Fruit fly (Drosophila melanogaster) whole organism, larva: Measurements from ENCODE around the gene CG3184.

ENCODE experiments used
- noc ChIP-seq: fragments of 200-800 bp; sonication (Bioruptor generic); optimal IDR thresholded peaks from 3 replicates; lab custom pipeline; 2019; ENCODE audit warnings: missing biosample characterization, mild to moderate bottlenecking, missing genetic modification characterization, moderate library complexity

CG3184 gene

DNA sequence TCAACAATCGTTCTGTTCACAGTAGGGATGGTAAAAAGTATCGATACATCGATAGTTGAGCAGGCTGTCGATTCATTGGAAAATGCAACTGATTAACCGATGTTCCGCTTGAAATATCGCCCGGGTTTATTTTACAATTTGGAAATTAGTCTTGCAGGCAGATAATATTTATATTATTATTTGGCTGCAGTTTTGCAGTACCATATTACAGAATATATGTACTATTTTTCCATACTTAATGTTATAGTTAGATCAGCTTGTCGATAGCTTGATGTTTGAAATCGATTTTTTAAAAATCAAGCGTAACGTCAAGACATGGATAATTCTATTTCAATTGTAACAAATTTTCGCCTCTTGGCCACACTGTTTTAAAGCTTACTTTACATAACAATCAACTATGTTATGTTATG, 6.4 kb upstream of the CG3184 start, which contains the start of gene CG14442:
TSS of gene CG14442 (minus strand) at position 29 of the 410 bp plus-strand sequence.
- TF ChIP-seq noc (tag; lab: Kevin White, UChicago): peak; percentile 50

DNA sequence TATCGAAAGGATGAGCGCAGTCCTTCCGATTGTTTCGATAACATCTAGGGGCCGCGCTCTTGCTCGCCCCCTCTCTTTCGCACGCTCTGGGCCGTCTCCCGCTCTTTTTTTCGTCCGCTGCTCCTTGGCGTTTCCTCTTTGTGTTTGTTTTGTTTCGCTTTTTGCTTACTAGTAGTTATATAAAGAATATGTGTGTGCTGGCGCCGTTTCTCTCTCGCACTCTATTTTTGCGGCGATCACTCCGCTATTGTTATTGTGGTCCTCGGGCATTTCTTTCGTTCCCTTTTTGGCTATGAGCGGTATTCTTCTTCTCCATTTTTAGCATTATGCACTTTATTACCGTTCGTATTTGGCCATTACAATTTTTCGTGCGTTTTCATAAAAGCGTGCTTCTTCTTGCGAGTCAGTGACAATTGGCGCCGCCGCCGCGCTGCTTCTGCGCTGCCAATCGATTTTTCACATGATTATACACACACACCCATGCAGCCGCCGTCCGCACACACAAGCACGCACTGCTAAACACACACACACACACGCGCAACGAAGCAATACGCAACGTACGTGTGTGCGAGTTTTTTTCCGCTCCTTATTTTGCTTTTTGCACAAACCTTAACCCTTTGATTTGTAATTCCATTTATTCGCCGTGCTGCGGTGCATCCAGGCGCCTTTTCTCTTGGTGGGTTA, 5.7 kb upstream of the CG3184 start:
- peak; percentile 24 for TF ChIP-seq noc (tag; lab: Kevin White, UChicago)

DNA sequence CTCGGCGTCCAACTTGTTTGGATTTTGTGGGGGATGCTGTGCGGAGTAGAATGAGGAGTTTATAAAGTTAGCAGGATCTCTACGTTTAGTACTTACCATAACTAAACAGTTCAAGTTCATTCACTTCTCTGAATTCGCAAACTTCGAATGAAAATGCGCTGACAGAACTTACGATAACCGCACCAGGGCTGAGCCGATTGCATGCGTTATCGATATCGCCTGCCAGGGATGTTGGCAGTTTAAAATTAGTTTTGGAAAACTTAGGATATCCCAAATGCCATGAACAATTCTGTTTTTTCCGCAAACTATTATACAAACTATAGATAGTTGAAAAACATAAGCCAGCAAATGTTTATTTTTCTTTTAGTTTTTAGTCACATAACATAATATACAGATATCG, 1.3 kb downstream of the CG3184 start, which contains the start of gene CG44303:
TSS of gene CG44303 (minus strand) at position 154 of the 400 bp plus-strand sequence.
- no peak for TF ChIP-seq noc (tag; lab: Kevin White, UChicago)

DNA sequence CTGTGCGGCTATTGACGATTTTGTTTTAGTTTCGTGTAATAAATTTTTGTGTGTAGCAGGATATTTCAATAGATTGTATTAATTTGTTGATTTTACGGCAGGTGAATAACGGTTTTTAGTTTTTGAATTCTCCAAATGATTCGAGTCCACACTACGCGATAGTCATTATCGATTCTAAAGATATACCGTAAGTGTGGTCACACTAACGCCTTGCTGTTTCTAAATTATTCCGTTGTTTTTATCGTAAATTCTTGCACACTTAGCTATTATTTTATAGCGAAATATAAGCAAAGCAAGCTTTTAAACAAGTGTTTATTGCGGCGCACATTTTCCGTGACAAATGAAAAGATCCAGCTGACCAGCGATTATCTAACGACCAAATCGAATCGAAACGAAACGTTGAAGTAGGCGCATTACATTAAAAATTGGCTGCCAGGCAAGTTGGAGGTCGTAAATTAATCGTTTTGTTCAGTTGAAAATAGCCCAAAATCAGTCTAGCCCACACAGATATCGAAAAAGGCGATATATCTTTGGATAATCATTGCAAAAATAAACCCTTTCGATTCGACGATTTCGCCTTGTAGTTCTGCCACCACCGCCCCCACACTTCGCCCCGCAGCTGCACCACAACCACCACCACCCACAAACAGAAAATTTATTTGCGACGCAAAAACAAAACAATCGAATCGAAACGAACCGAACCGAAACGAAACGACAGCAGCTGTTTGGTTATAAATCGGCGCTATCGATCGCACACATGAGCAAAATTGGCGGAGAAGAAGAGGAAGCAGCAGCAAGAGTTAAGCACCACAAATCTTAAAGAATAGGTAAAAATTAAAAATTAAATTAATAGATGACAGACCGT, 4.7 kb downstream of the CG3184 start, which contains the start of gene Pink1:
TSS of gene Pink1 (plus strand) at position 164 of the 865 bp plus-strand sequence.
- TF ChIP-seq noc (tag; lab: Kevin White, UChicago): no peak

DNA sequence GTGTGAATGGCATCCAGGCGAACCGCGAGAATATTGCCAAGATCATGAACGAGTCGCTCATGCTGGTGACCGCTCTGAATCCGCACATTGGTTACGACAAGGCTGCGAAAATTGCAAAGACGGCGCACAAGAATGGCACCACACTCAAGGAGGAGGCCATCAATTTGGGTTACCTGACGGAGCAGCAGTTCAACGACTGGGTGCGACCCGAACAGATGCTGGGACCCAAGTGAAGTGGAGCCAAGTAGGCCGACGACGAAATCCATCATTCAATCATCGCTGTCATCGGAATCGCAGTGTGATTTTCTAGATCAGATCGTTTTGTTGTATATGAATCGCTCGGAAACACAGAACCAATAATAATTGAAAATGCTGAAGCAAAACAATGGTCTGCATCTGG, 7.1 kb downstream of the CG3184 start, which contains the start of gene Fum2:
TSS of gene Fum2 (plus strand) at position 301 of the 400 bp plus-strand sequence.
- TF ChIP-seq noc (tag; lab: Kevin White, UChicago): no peak

DNA sequence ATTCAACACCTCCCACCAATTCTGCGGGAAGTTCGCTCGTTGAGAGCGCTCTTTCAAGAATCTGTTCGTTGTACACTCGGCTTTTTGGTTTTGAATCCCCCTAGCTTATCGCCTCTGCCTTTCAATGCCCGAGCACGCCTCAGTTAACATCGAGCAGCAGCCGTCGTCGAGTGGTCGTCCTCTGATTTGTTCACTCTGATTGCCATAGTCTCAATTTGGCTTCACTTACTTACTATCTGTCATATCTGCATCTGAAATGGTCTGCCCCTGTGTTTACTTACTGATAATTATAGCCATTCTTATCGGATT, 9.1 kb downstream of the CG3184 start:
- peak; percentile 49 for TF ChIP-seq noc (tag; lab: Kevin White, UChicago)

DNA sequence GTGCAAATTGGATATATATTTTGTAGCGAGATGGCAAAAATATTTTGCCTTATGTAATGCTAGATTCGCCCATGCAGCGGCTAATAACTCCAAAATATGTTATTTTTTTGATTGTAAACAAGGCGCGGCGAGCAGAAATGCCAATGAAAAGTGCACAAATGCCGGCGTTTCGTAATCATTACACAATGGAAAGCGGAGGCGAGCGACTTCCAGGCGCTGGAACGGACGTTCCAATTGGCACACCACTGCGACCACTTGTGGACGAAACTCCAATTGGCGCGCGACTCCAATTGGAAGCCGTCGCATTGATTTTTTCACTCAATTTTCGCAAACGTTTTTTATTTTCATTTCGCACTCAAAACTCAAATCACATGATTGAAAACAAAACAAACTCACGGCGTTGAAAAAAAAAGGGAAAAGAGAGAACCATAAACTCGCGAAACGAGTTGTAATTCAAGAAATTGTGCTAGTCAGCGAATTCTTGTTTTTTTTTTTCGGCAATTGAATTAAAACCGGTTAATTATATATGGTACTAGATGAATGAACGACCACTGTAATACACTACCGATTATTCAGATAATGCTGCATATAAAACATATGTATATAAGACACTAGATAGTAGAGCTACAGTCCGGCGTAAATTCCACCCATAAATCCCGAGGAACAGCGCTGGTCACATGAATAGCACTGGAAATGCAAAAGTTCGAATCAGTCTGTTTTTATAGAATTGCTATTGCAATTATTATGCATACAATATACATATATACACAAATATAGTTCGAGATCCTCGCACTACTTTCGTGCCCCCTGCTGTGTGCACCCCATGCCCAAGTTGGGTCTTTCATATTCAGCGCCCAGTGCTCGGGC, 9.7 kb downstream of the CG3184 start, which contains the start of gene ND-ASHI:
TSS of gene ND-ASHI (minus strand) at position 484 of the 867 bp plus-strand sequence.
- peak; percentile 94 for TF ChIP-seq noc (tag; lab: Kevin White, UChicago)

DNA sequence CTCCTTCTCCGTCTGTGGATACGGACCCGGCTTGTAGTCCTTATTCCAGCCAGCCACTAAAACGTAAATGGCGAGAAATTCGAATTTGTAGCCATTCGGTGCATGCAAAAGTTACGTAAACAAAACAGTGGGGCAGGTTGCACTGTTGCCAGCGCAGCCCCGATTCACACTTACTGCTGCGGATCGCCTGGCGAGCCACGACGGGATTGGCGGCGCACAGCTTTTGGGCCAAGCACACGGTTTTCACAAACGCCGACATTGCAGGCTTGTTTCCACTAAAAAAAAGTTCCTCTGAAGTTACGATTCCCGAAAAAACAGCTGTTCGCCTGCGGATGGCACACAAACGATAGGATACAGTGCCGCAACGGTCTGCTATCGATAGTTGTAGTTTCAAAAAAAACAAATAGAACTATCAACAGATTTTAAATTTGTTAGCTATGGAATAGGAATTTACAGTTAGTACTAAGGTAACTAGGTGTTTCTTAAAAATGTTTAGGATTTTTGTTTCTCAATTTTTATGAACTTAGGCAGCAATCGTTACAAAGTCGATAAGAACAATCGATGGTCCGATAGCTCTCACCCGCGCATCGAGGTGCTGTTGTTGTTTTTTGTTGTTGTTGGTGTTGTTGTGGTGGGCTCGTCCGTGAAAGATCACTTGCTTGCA, 10.6 kb downstream of the CG3184 start, which contains the start of gene Fum1:
TSS of gene Fum1 (plus strand) at position 599 of the 664 bp plus-strand sequence.
- no peak for TF ChIP-seq noc (tag; lab: Kevin White, UChicago)

DNA sequence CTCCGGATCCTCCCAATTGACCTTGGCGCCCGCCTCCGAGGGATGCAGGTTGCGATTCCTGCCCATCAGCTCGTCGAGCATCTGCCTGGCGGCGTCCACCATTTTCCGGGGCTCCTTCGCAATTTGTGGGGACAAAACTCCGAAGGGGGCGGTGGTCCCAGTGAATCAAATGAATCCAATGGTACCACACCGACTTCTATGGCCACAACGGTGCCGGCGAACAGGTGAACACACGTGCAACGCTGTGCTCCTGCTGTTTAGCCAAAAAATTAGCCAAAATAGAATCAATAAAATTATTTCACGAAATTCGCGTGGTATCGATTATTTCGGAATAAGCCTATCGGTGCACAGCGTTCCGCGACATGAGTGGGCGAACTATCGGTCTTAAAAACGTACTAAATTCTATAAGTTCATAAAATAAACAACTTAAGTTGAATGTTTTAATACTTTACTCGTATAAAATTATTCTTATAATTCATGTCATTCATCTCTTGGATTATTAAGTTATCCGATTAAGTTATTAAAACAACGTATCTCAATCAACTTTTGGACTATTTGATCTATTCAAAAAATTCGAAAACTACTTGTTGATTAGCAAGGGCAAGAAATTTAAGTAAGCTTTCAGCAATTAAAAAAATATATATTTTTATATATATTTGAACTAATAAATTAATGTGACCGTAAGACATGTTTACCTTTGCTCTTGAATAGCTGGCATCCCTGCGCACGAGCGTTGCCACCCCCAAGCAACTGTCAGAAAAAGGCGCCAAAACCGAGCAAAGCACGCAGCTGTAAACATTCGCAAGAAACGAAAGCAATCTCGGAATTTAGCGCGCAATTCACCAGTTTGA, 14.7 kb downstream of the CG3184 start, which contains the start of the genes CG3198 and Mcm6:
TSS of gene CG3198 (minus strand) at position 337 of the 851 bp plus-strand sequence.
TSS of gene Mcm6 (plus strand) at position 751 of the 851 bp plus-strand sequence.
- TF ChIP-seq noc (tag; lab: Kevin White, UChicago): no peak

DNA sequence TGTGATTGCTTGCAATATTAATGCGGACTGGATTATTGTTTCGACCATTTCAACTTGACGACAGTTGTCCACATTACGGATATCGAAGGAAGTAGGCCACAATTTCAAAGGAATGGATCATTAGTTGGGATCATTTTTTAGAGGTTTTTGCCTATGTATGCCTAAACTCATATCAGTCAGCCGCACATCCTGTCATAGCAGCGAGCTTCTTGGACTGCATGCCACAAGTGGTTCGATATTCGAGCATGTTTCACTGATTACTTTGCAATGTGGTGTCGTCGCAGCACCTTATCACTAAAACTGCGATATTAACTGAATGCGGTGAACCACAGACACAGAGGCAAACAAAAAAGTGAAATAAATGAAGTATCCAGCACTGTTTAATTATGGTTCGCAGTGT, 24.6 kb downstream of the CG3184 start:
- TF ChIP-seq noc (tag; lab: Kevin White, UChicago): no peak

DNA sequence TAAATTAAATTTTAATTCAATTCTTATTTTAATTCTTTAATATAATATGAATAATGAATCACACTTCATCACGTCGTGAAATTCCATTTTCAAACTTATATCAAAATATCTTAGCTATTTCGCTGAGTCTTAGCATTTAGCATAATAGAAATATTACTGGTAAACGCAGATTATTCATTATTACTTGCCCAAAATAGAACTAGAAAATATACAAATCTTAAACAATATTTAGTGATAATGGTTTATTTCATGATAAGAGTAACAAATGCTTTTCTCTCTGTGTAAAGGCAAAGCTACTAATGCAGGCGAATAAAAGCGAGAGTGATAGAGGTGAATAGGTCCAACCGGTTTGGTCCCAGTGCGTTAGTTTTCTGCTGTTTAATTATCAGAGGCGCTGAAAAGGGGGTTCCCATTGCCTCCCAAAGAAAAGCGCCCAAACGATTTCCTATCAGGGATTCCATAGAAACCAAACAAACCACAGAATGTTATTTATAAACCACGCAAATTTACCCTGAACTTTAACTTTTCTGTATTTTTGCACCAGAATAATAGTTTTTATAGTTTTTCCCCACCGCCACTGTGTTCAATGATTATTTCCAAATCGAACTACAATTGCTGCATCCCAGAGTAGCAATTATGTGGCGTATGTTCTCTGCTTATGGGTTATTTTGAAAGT, 25.6 kb downstream of the CG3184 start:
- no peak for TF ChIP-seq noc (tag; lab: Kevin White, UChicago)

DNA sequence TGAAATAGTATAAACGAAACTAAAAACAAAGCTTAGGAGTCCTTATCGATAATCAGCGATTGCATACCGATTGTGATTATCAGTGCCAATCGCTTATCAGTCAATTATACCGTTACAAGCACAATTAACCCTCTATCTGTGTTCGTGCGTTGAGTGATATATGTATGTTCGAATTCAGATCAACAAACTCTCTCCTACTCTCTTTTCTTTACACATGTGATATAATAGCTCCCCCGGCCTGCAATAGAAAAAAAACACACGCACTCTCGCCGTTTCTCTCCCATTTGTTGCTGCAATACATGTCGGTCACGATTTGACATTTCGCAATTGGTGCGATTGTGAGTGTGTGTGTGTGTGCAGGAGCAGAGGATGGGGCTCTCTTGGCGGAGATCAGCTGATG, 26.2 kb downstream of the CG3184 start:
- TF ChIP-seq noc (tag; lab: Kevin White, UChicago): no peak

DNA sequence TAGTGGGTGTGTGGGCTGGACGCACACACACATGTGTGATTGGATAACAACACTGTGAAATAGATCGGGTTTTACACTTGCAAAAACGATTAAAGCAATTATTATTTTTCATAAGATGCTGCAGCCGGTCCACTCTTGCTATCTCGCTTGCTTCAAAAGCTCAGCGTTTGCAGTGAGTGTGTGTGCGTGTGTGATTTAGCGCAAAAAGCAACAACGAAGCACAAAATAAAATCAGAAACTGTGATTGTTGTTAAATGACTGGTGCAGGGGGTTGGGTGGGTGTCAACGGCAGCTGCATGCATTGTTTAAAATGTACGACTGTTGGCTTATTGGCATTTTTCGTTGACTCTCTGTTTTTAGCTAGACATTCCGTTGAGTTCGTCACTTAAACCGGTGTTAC, 26.7 kb downstream of the CG3184 start:
- TF ChIP-seq noc (tag; lab: Kevin White, UChicago): no peak
